Worm (Caenorhabditis elegans) whole organism, L4 larva: ENCODE data around the gene F59A1.13.

Experiments
- D1046.2 ChIP-seq: fragments of 200-800 bp; sonication (Bioruptor generic); IDR thresholded peaks from 2 replicates; pipeline ENCODE4 v1.3.6; 2022; ENCODE audit warnings: missing genetic modification characterization, missing compliant biosample characterization
- F26F4.8 ChIP-seq: fragments of 200-800 bp; sonication (Bioruptor generic); conservative IDR thresholded peaks from 2 replicates; pipeline ENCODE4 v1.3.6; 2022; ENCODE audit warnings: missing genetic modification characterization, missing compliant biosample characterization
- F37D6.2 ChIP-seq: sonication (generic microtip); optimal IDR thresholded peaks from 2 replicates; lab custom pipeline; 2016; ENCODE audit warnings: mild to moderate bottlenecking, missing genetic modification characterization, missing compliant biosample characterization
- F44E2.7 ChIP-seq: fragments of 200-800 bp; sonication (Bioruptor generic); IDR thresholded peaks from 2 replicates; pipeline ENCODE4 v2.1.2; 2022; ENCODE audit warnings: missing genetic modification characterization, missing compliant biosample characterization
- F49E8.2 ChIP-seq: sonication (generic microtip); optimal IDR thresholded peaks from 2 replicates; lab custom pipeline; 2016; ENCODE audit warnings: missing compliant biosample characterization, mild to moderate bottlenecking, missing genetic modification characterization, borderline replicate concordance
- R02D3.7 ChIP-seq: fragments of 150-350 bp; sonication (generic microtip); optimal IDR thresholded peaks from 3 replicates; lab custom pipeline; 2014; ENCODE audit warnings: missing biosample characterization, missing genetic modification characterization
- aha-1 ChIP-seq: fragments of 150-350 bp; peaks from one replicate; lab custom pipeline; 2014; ENCODE audit warnings: missing biosample characterization, missing genetic modification characterization
- ceh-20 ChIP-seq: fragments of 200-800 bp; sonication (Bioruptor generic); IDR thresholded peaks from 2 replicates; pipeline ENCODE4 v1.3.6; 2022; ENCODE audit warnings: missing genetic modification reagents, missing genetic modification characterization, missing compliant biosample characterization
- ceh-28 ChIP-seq: fragments of 150-350 bp; optimal IDR thresholded peaks from 2 replicates; lab custom pipeline; 2014; ENCODE audit warnings: missing biosample characterization, missing genetic modification reagents, missing genetic modification characterization
- ces-1 ChIP-seq: fragments of 150-350 bp; sonication (generic microtip); optimal IDR thresholded peaks from 4 replicates; lab custom pipeline; 2014; ENCODE audit warnings: missing biosample characterization, missing genetic modification reagents, missing genetic modification characterization
- cey-2 ChIP-seq: sonication (generic microtip); optimal IDR thresholded peaks from 3 replicates; lab custom pipeline; 2017; ENCODE audit warnings: missing genetic modification characterization, mild to moderate bottlenecking, missing compliant biosample characterization, antibody characterized with exemption, borderline replicate concordance; ENCODE audit not compliant: insufficient read depth
- daf-16 ChIP-seq, 3 experiments: sonication (generic microtip); optimal IDR thresholded peaks; 2 replicates each; lab custom pipeline; 2016 to 2017; ENCODE audit warnings: missing genetic modification characterization in 3 of 3, missing genetic modification reagents in 3 of 3, mild to moderate bottlenecking in 2 of 3, missing compliant biosample characterization in 2 of 3, missing biosample characterization in 1 of 3, moderate library complexity in 1 of 3
- duxl-1 ChIP-seq: sonication (generic microtip); optimal IDR thresholded peaks from 2 replicates; lab custom pipeline; 2016; ENCODE audit warnings: mild to moderate bottlenecking, missing genetic modification characterization, moderate library complexity, missing compliant biosample characterization; ENCODE audit not compliant: poor library complexity
- egl-27 ChIP-seq: sonication (generic microtip); optimal IDR thresholded peaks from 3 replicates; lab custom pipeline; 2017; ENCODE audit warnings: missing biosample characterization, missing genetic modification reagents, missing genetic modification characterization
- fkh-10 ChIP-seq: fragments of 150-350 bp; optimal IDR thresholded peaks from 2 replicates; lab custom pipeline; 2014; ENCODE audit warnings: missing biosample characterization, missing genetic modification reagents, missing genetic modification characterization
- hlh-11 ChIP-seq: fragments of 200-800 bp; sonication (Bioruptor generic); optimal IDR thresholded peaks from 2 replicates; lab custom pipeline; 2018; ENCODE audit warnings: mild to moderate bottlenecking, missing genetic modification characterization, missing compliant biosample characterization
- hlh-30 ChIP-seq: sonication (generic microtip); optimal IDR thresholded peaks from 2 replicates; lab custom pipeline; 2017; ENCODE audit warnings: antibody characterized with exemption, mild to moderate bottlenecking, missing genetic modification characterization, missing compliant biosample characterization; ENCODE audit not compliant: insufficient read depth
- lin-38 ChIP-seq: fragments of 200-800 bp; sonication (Bioruptor generic); IDR thresholded peaks from 2 replicates; pipeline ENCODE4 v1.3.6; 2022; ENCODE audit warnings: missing genetic modification reagents, missing genetic modification characterization, missing compliant biosample characterization
- mxl-3 ChIP-seq: fragments of 200-800 bp; sonication (Bioruptor generic); optimal IDR thresholded peaks from 2 replicates; lab custom pipeline; 2018; ENCODE audit warnings: mild to moderate bottlenecking, missing genetic modification characterization, missing compliant biosample characterization
- nhr-11 ChIP-seq: fragments of 150-350 bp; optimal IDR thresholded peaks from 2 replicates; lab custom pipeline; 2014; ENCODE audit warnings: missing biosample characterization, missing genetic modification characterization
- nhr-111 ChIP-seq: fragments of 200-800 bp; sonication (Bioruptor generic); optimal IDR thresholded peaks from 2 replicates; lab custom pipeline; 2018; ENCODE audit warnings: mild to moderate bottlenecking, missing genetic modification characterization, missing compliant biosample characterization
- nhr-28 ChIP-seq: fragments of 150-350 bp; optimal IDR thresholded peaks from 2 replicates; lab custom pipeline; 2014; ENCODE audit warnings: missing biosample characterization, missing genetic modification characterization
- set-16 ChIP-seq: fragments of 200-800 bp; sonication (Bioruptor generic); IDR thresholded peaks from 2 replicates; pipeline ENCODE4 v1.3.6; 2022; ENCODE audit warnings: missing genetic modification reagents, missing genetic modification characterization, missing compliant biosample characterization
- skn-1 ChIP-seq: fragments of 150-350 bp; optimal IDR thresholded peaks from 2 replicates; lab custom pipeline; 2014; ENCODE audit warnings: missing biosample characterization, missing genetic modification characterization
- unc-39 ChIP-seq: sonication (generic microtip); optimal IDR thresholded peaks from 2 replicates; lab custom pipeline; 2017; ENCODE audit warnings: missing biosample characterization, missing genetic modification characterization
- unc-62 ChIP-seq, 3 experiments: fragments of 150-350 bp in 1 of 3; sonication (generic microtip); optimal IDR thresholded peaks in 2 of 3; peaks in 1 of 3; 1 replicate in 1 of 3; 2 replicates in 2 of 3; lab custom pipeline; 2014 to 2017; ENCODE audit warnings: missing biosample characterization in 3 of 3, missing genetic modification characterization in 3 of 3, missing genetic modification reagents in 3 of 3, missing genotype in 1 of 3
- vab-7 ChIP-seq: fragments of 200-800 bp; sonication (Bioruptor generic); IDR thresholded peaks from 2 replicates; pipeline ENCODE4 v1.3.6; 2022; ENCODE audit warnings: missing genetic modification reagents, missing genetic modification characterization, missing compliant biosample characterization
- zfp-2 ChIP-seq: sonication (generic microtip); optimal IDR thresholded peaks from 2 replicates; lab custom pipeline; 2016; ENCODE audit warnings: mild to moderate bottlenecking, missing genetic modification characterization, missing compliant biosample characterization
- zip-2 ChIP-seq: fragments of 150-350 bp; optimal IDR thresholded peaks from 2 replicates; lab custom pipeline; 2014; ENCODE audit warnings: missing biosample characterization, missing genetic modification characterization

The F59A1.13 gene

ce11 chrV:17732516-17732915 lies 41.7 kb upstream of the F59A1.13 start, which contains the start of gene twk-42 (continued):
- TF ChIP-seq unc-62 (GFP tag; optimal IDR thresholded peaks at IDR 0.05 in 1 of 2; lab: Kevin White, UChicago) = no peak
- no peak for TF ChIP-seq unc-62 (tag; optimal IDR thresholded peaks at IDR 0.05; lab: Kevin White, UChicago)
- no peak for TF ChIP-seq F37D6.2 (tag; lab: Kevin White, UChicago)

DNA sequence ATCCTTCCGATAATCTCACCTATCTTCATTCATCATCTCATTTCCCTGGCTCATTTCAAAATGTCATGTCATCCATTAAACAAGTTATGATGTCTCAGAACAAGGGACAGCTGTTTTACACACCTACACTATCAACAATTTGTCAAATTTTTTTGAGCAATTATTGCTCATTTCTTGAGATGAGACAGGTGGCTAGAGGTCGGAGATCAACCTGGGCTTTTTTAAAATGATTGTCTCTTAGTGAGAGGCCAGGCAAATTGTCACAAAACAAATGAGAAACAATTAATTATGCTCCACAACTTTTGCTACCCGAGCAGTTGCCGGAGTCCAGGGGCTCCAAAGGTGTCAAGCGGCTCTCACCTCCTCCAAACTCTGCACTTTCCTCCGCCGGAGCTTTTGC lies 37.9 kb upstream of the F59A1.13 start:
- TF ChIP-seq hlh-11 (tag; lab: Kevin White, UChicago) = peak; percentile 38
- peak in 1 of 2 experiments; percentile 96 for TF ChIP-seq unc-62 (GFP tag; optimal IDR thresholded peaks at IDR 0.05 in 1 of 2; lab: Kevin White, UChicago)
- no peak for TF ChIP-seq unc-62 (tag; optimal IDR thresholded peaks at IDR 0.05; lab: Kevin White, UChicago)
- 0 out of 2 replicates have a peak, but pooled peaks have one; percentile 29 for TF ChIP-seq ceh-20 (GFP tag; lab: Robert Waterston, UW)
- peak; percentile 60 for TF ChIP-seq nhr-11 (tag; lab: Kevin White, UChicago)
- TF ChIP-seq daf-16 (GFP tag; optimal IDR thresholded peaks at IDR 0.05; lab: Kevin White, UChicago) = peak in 1 of 2 experiments; percentile 40
- TF ChIP-seq daf-16 (tag; optimal IDR thresholded peaks at IDR 0.05; lab: Kevin White, UChicago) = no peak
- TF ChIP-seq fkh-10 = no peak

- no peak for TF ChIP-seq hlh-11 (tag; lab: Kevin White, UChicago)
- no peak for TF ChIP-seq zip-2 (tag; lab: Kevin White, UChicago)
- TF ChIP-seq R02D3.7 (tag; lab: Kevin White, UChicago) = no peak
Observed at ce11 chrV:17728336-17728735, 37.5 kb upstream of the F59A1.13 start.

DNA sequence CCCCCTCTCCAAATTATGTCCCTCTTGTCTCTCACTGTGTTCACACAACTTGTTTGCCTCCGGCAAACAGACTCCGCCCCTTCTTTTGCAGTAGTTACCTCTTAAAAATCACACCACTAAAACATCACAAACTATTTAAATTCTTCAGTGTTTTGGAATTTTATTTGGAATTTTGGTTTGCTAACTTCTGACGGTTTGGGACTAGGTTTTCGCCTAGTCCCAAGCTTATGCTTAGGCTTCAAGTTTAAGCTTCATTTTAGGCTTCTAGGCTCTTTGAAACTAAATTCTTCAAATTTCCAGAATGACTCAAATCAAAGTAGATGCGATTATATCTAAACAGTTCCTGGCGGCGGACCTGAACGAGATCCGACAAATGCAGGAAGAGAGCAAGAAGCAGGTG lies 33.9 kb upstream of the F59A1.13 start, which contains the start of gene fat-5:
Gene fat-5, plus strand, starts transcription at position 301 of the 400 bp plus-strand sequence.
- TF ChIP-seq aha-1 (tag; lab: Kevin White, UChicago) = peak; percentile 41
- TF ChIP-seq skn-1 (tag; lab: Kevin White, UChicago) = no peak
- TF ChIP-seq, all 104 proteins: peak for 1

DNA sequence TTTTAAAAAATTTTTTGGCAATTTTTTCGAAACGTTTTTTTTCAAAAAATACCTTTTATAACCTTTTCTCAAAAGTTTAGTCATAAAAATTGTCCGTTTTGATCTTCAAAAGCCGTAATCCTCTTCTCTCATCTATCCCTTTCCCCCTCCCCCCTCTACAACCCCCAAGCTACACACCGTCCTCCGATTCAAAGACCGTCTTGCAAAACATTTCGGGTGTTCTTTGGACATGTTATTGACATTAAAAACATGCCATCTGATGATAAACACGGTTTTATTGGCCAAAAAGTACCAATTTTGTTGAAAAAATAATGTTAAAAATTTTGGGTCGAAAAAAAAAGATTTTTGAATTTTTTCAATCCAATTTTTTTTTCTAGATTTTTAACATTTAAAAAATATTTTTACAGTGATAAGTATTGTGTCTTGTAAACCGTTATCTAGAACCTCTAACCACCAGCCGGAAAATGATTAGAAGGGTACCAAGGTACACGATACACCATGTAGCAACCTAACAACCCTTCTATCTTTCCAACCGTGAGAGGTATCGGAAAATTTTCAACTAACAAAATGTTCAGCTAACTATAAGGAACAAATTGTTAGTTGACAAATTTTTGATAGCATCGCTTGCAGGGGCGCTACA lies 32.4 kb upstream of the F59A1.13 start:
- TF ChIP-seq F49E8.2 (tag; lab: Kevin White, UChicago) (no peak), ceh-20 (GFP tag; lab: Robert Waterston, UW) (no peak), ceh-28 (tag; lab: Kevin White, UChicago) (no peak), duxl-1 (tag; lab: Kevin White, UChicago) (no peak), hlh-30 (tag; lab: Kevin White, UChicago) (no peak), nhr-28 (tag; lab: Kevin White, UChicago) (peak; percentile 36), cey-2 (no peak), F44E2.7 (no peak), unc-39 (no peak), F26F4.8 (GFP tag; lab: Robert Waterston, UW) (no peak), mxl-3 (GFP tag; lab: Kevin White, UChicago) (no peak), daf-16 (GFP tag; optimal IDR thresholded peaks at IDR 0.05; lab: Kevin White, UChicago) (no peak), daf-16 (tag; optimal IDR thresholded peaks at IDR 0.05; lab: Kevin White, UChicago) (peak; percentile 91), set-16 (no peak), ces-1 (GFP tag; lab: Kevin White, UChicago) (no peak), zfp-2 (no peak), vab-7 (no peak), hlh-11 (tag; lab: Kevin White, UChicago) (peak; percentile 29), nhr-11 (tag; lab: Kevin White, UChicago) (peak; percentile 3), egl-27 (tag; lab: Kevin White, UChicago) (no peak), D1046.2 (GFP tag; lab: Robert Waterston, UW) (no peak)

DNA sequence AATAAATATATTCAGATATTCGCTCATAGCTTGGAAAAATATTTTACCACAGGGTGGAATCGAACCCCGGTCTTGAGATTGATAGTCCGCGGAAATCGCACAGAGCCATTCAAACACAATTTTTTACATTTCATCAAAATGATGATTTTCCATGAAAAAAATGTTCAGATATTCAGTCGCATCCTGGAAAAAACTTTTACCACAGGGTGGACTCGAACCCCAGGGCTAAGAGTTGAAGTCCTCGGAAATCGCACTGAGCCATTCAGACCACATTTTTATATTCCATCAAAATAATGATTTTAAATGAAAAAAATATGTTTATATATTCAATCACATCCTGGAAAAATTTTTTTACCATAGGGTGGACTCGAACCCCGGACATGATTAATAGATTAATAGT lies 31.7 kb upstream of the F59A1.13 start:
- TF ChIP-seq nhr-111 (GFP tag; lab: Kevin White, UChicago) (no peak), lin-38 (0 out of 2 replicates have a peak, but pooled peaks have one; percentile 22)
